In genomic region chr3R:9047561-9048465, dm6 we compare ENCODE assay signal across 5 fruit fly cellular contexts.
TF ChIP-seq lines count a peak whose summit lies in the region.

Gene Rel, minus strand, starts transcription at chr3R:9047977.

- TF ChIP-seq CTCF in whole organism, embryonic (GFP tag; optimal IDR thresholded peaks at IDR 0.05; lab: Kevin White, UChicago), result peak; percentile 51

TF ChIP-seq in whole organism, adult, 20 proteins besides CTCF, POLR2A, EP300 and RAD21:
- TF ChIP-seq kay (GFP tag; lab: Kevin White, UChicago; ENCODE audit: borderline replicate concordance) (peak; percentile 99), bab1 (GFP tag; optimal IDR thresholded peaks at IDR 0.05; lab: Kevin White, UChicago) (peak; percentile 76), cnc (optimal IDR thresholded peaks at IDR 0.05; lab: Kevin White, UChicago) (peak in 1 of 2 experiments; percentile 13), Crg-1 (GFP tag; optimal IDR thresholded peaks at IDR 0.05; lab: Kevin White, UChicago) (peak; percentile 80), CG5204 (GFP tag; optimal IDR thresholded peaks at IDR 0.05; lab: Kevin White, UChicago) (no peak), CG12768 (GFP tag; optimal IDR thresholded peaks at IDR 0.05; lab: Kevin White, UChicago) (peak; percentile 63), CG1620 (GFP tag; optimal IDR thresholded peaks at IDR 0.05; lab: Kevin White, UChicago) (no peak), CG14711 (tag; optimal IDR thresholded peaks at IDR 0.05; lab: Kevin White, UChicago) (peak; percentile 74), Mnt (GFP tag; optimal IDR thresholded peaks at IDR 0.05; lab: Kevin White, UChicago) (peak; percentile 92), cic (GFP tag; optimal IDR thresholded peaks at IDR 0.05; lab: Kevin White, UChicago) (peak; percentile 97), pad (GFP tag; optimal IDR thresholded peaks at IDR 0.05; lab: Kevin White, UChicago) (peak; percentile 41), tj (GFP tag; optimal IDR thresholded peaks at IDR 0.05; lab: Kevin White, UChicago) (no peak), CG33017 (tag; optimal IDR thresholded peaks at IDR 0.05; lab: Kevin White, UChicago) (peak; percentile 64), CG7101 (tag; optimal IDR thresholded peaks at IDR 0.05; lab: Kevin White, UChicago) (peak; percentile 78), CG7045 (GFP tag; optimal IDR thresholded peaks at IDR 0.05; lab: Kevin White, UChicago) (peak; percentile 62), ovo (GFP tag; optimal IDR thresholded peaks at IDR 0.05; lab: Kevin White, UChicago) (no peak), Clk (GFP tag; optimal IDR thresholded peaks at IDR 0.05; lab: Kevin White, UChicago) (peak; percentile 8), CG11617 (GFP tag; optimal IDR thresholded peaks at IDR 0.05; lab: Kevin White, UChicago) (peak; percentile 72)

TF ChIP-seq in whole organism, embryonic, 481 proteins besides CTCF, POLR2A, EP300 and RAD21 (continues in another document):
- peak; percentile 89 for TF ChIP-seq gem (tag; optimal IDR thresholded peaks at IDR 0.05; lab: Kevin White, UChicago)
- TF ChIP-seq croc (GFP tag; conservative IDR thresholded peaks at IDR 0.05; lab: Robert Waterston, UW), result peak; percentile 48; the same call in 1 of the 3 replicates
- TF ChIP-seq CG8281 (tag; optimal IDR thresholded peaks at IDR 0.05; lab: Kevin White, UChicago), result peak; percentile 28
- no peak for TF ChIP-seq br (optimal IDR thresholded peaks at IDR 0.05; lab: Kevin White, UChicago)
- no peak for TF ChIP-seq CG11247 (GFP tag; IDR thresholded peaks at IDR 0.05; lab: Robert Waterston, UW)
- no peak for TF ChIP-seq CG8359 (GFP tag; optimal IDR thresholded peaks at IDR 0.05; lab: Kevin White, UChicago; ENCODE audit: borderline replicate concordance)
- TF ChIP-seq hbn (GFP tag; IDR thresholded peaks at IDR 0.05; lab: Robert Waterston, UW; ENCODE audit: partially characterized antibody), result no peak
- TF ChIP-seq CG6791 (GFP tag; IDR thresholded peaks at IDR 0.05; lab: Robert Waterston, UW; ENCODE audit: partially characterized antibody), result no peak
- TF ChIP-seq GATAe (GFP tag; conservative IDR thresholded peaks at IDR 0.05; lab: Robert Waterston, UW), result no peak
- TF ChIP-seq CG3281 (GFP tag; optimal IDR thresholded peaks at IDR 0.05; lab: Kevin White, UChicago), result peak; percentile 78
- no peak for TF ChIP-seq amos (GFP tag; IDR thresholded peaks at IDR 0.05; lab: Robert Waterston, UW; ENCODE audit: partially characterized antibody)
- no peak for TF ChIP-seq CG10959 (GFP tag; IDR thresholded peaks at IDR 0.05; lab: Robert Waterston, UW)
- peak; percentile 5 for TF ChIP-seq CG6683 (GFP tag; optimal IDR thresholded peaks at IDR 0.05; lab: Kevin White, UChicago)
- TF ChIP-seq usp (GFP tag; optimal IDR thresholded peaks at IDR 0.05; lab: Kevin White, UChicago), result no peak
- TF ChIP-seq Sry-δ (GFP tag; optimal IDR thresholded peaks at IDR 0.05; lab: Kevin White, UChicago), result peak; percentile 68
- TF ChIP-seq insv (GFP tag; optimal IDR thresholded peaks at IDR 0.05; lab: Kevin White, UChicago), result peak in 1 of 2 experiments; percentile 35
- TF ChIP-seq chif (GFP tag; optimal IDR thresholded peaks at IDR 0.05; lab: Kevin White, UChicago), result no peak
- TF ChIP-seq tin (GFP tag; optimal IDR thresholded peaks at IDR 0.05; lab: Kevin White, UChicago), result peak; percentile 63

TF ChIP-seq in whole organism, prepupa, 60 proteins besides CTCF, POLR2A, EP300 and RAD21 (continues in another document):
- TF ChIP-seq Hr39 (GFP tag; optimal IDR thresholded peaks at IDR 0.05; lab: Kevin White, UChicago) (peak; percentile 27), esn (GFP tag; optimal IDR thresholded peaks at IDR 0.05; lab: Kevin White, UChicago) (peak; percentile 56), CG9139 (GFP tag; optimal IDR thresholded peaks at IDR 0.05; lab: Kevin White, UChicago) (peak; percentile 7), topi (GFP tag; optimal IDR thresholded peaks at IDR 0.05; lab: Kevin White, UChicago) (peak; percentile 15), spab (GFP tag; optimal IDR thresholded peaks at IDR 0.05; lab: Kevin White, UChicago) (no peak), fd59A (GFP tag; optimal IDR thresholded peaks at IDR 0.05; lab: Kevin White, UChicago) (peak; percentile 13), fd85E (GFP tag; optimal IDR thresholded peaks at IDR 0.05; lab: Kevin White, UChicago) (no peak), ss (GFP tag; optimal IDR thresholded peaks at IDR 0.05; lab: Kevin White, UChicago) (peak; percentile 17 to 21), vri (GFP tag; optimal IDR thresholded peaks at IDR 0.05; lab: Kevin White, UChicago) (peak; percentile 85), CG6792 (GFP tag; optimal IDR thresholded peaks at IDR 0.05; lab: Kevin White, UChicago) (peak; percentile 28), Lpt (GFP tag; optimal IDR thresholded peaks at IDR 0.05; lab: Kevin White, UChicago) (no peak), dsx (GFP tag; optimal IDR thresholded peaks at IDR 0.05; lab: Kevin White, UChicago; ENCODE audit: poor library complexity, severe bottlenecking) (peak; percentile 68), Blimp-1 (GFP tag; optimal IDR thresholded peaks at IDR 0.05; lab: Kevin White, UChicago) (peak; percentile 72), CG11902 (GFP tag; optimal IDR thresholded peaks at IDR 0.05; lab: Kevin White, UChicago) (no peak), CG6276 (GFP tag; optimal IDR thresholded peaks at IDR 0.05; lab: Kevin White, UChicago) (no peak), salr (GFP tag; optimal IDR thresholded peaks at IDR 0.05; lab: Kevin White, UChicago) (no peak), CG15336 (GFP tag; IDR thresholded peaks at IDR 0.05; lab: Robert Waterston, UW) (no peak), net (GFP tag; optimal IDR thresholded peaks at IDR 0.05; lab: Kevin White, UChicago) (no peak), acj6 (GFP tag; optimal IDR thresholded peaks at IDR 0.05; lab: Kevin White, UChicago) (peak; percentile 57)

TF ChIP-seq in whole organism, pupa, 21 proteins besides CTCF, POLR2A, EP300 and RAD21:
- TF ChIP-seq CG17806 (tag; optimal IDR thresholded peaks at IDR 0.05; lab: Kevin White, UChicago) (peak; percentile 55), CG8159 (tag; optimal IDR thresholded peaks at IDR 0.05; lab: Kevin White, UChicago) (peak; percentile 80), CG15710 (tag; optimal IDR thresholded peaks at IDR 0.05; lab: Kevin White, UChicago) (peak; percentile 74), EcR (GFP tag; optimal IDR thresholded peaks at IDR 0.05; lab: Kevin White, UChicago) (peak; percentile 4), CG9948 (tag; optimal IDR thresholded peaks at IDR 0.05; lab: Kevin White, UChicago) (peak; percentile 59), Pif1A (GFP tag; optimal IDR thresholded peaks at IDR 0.05; lab: Kevin White, UChicago) (no peak), CG34367 (tag; optimal IDR thresholded peaks at IDR 0.05; lab: Kevin White, UChicago) (peak; percentile 41), gl (tag; optimal IDR thresholded peaks at IDR 0.05; lab: Kevin White, UChicago) (no peak), Snoo (tag; optimal IDR thresholded peaks at IDR 0.05; lab: Kevin White, UChicago) (peak; percentile 47)

TF ChIP-seq in whole organism, wandering third instar larva, 38 proteins besides CTCF, POLR2A, EP300 and RAD21 (continues in another document):
- TF ChIP-seq CG9705 (GFP tag; optimal IDR thresholded peaks at IDR 0.05; lab: Kevin White, UChicago) (peak; percentile 48), Abd-B (GFP tag; optimal IDR thresholded peaks at IDR 0.05; lab: Kevin White, UChicago) (no peak), dmrt93B (GFP tag; optimal IDR thresholded peaks at IDR 0.05; lab: Kevin White, UChicago) (peak; percentile 58), Dfd (GFP tag; optimal IDR thresholded peaks at IDR 0.05; lab: Kevin White, UChicago) (no peak), CrebA (GFP tag; optimal IDR thresholded peaks at IDR 0.05; lab: Kevin White, UChicago; ENCODE audit: borderline replicate concordance) (no peak), Hr83 (GFP tag; optimal IDR thresholded peaks at IDR 0.05; lab: Kevin White, UChicago; ENCODE audit: poor library complexity, severe bottlenecking) (peak; percentile 27), lola (GFP tag; optimal IDR thresholded peaks at IDR 0.05; lab: Kevin White, UChicago) (no peak), Sp1 (GFP tag; optimal IDR thresholded peaks at IDR 0.05; lab: Kevin White, UChicago) (peak; percentile 77), sv (GFP tag; optimal IDR thresholded peaks at IDR 0.05; lab: Kevin White, UChicago) (peak; percentile 48), dl (GFP tag; optimal IDR thresholded peaks at IDR 0.05; lab: Kevin White, UChicago; ENCODE audit: insufficient read depth in 1 of 2, partially characterized antibody in 2 of 2) (peak; percentile 14 to 71), CG32264 (GFP tag; optimal IDR thresholded peaks at IDR 0.05; lab: Kevin White, UChicago) (no peak), OdsH (GFP tag; optimal IDR thresholded peaks at IDR 0.05; lab: Kevin White, UChicago) (peak; percentile 59), fru (GFP tag; optimal IDR thresholded peaks at IDR 0.05; lab: Kevin White, UChicago) (peak; percentile 50), ey (GFP tag; optimal IDR thresholded peaks at IDR 0.05; lab: Kevin White, UChicago) (peak; percentile 4), Rel (GFP tag; optimal IDR thresholded peaks at IDR 0.05; lab: Kevin White, UChicago) (no peak), Rel (tag; optimal IDR thresholded peaks at IDR 0.05; lab: Kevin White, UChicago) (no peak), brk (GFP tag; optimal IDR thresholded peaks at IDR 0.05; lab: Kevin White, UChicago) (peak; percentile 43), tai (GFP tag; optimal IDR thresholded peaks at IDR 0.05; lab: Kevin White, UChicago) (no peak), jim (GFP tag; optimal IDR thresholded peaks at IDR 0.05; lab: Kevin White, UChicago) (no peak), woc (GFP tag; optimal IDR thresholded peaks at IDR 0.05; lab: Kevin White, UChicago) (peak; percentile 54), sage (GFP tag; optimal IDR thresholded peaks at IDR 0.05; lab: Kevin White, UChicago) (no peak), Myc (optimal IDR thresholded peaks at IDR 0.05; lab: Kevin White, UChicago) (no peak), GATAd (GFP tag; optimal IDR thresholded peaks at IDR 0.05; lab: Kevin White, UChicago) (no peak), Jra (GFP tag; optimal IDR thresholded peaks at IDR 0.05; lab: Kevin White, UChicago) (peak; percentile 91), Hr78 (GFP tag; optimal IDR thresholded peaks at IDR 0.05; lab: Kevin White, UChicago) (no peak), rgr (GFP tag; optimal IDR thresholded peaks at IDR 0.05; lab: Kevin White, UChicago) (peak; percentile 52), br (GFP tag; optimal IDR thresholded peaks at IDR 0.05; lab: Kevin White, UChicago) (peak; percentile 56), Vsx2 (GFP tag; optimal IDR thresholded peaks at IDR 0.05; lab: Kevin White, UChicago; ENCODE audit: partially characterized antibody) (no peak), Hnf4 (GFP tag; optimal IDR thresholded peaks at IDR 0.05; lab: Kevin White, UChicago) (peak; percentile 58), psq (GFP tag; optimal IDR thresholded peaks at IDR 0.05; lab: Kevin White, UChicago) (peak; percentile 66), dsf (GFP tag; optimal IDR thresholded peaks at IDR 0.05; lab: Kevin White, UChicago; ENCODE audit: borderline replicate concordance) (no peak), N (GFP tag; optimal IDR thresholded peaks at IDR 0.05; lab: Kevin White, UChicago) (no peak), Mio (GFP tag; optimal IDR thresholded peaks at IDR 0.05; lab: Kevin White, UChicago) (no peak)
